Fruit fly (Drosophila melanogaster): ENCODE data around the gene CG3078.

CG3078 gene

dm6 chrX:2259763-2260162, at the start of gene CG3078:
Gene CG3078, minus strand, starts transcription at chrX:2259863.
- no peak for TF ChIP-seq Sox14 (GFP tag; optimal IDR thresholded peaks at IDR 0.05)

DNA sequence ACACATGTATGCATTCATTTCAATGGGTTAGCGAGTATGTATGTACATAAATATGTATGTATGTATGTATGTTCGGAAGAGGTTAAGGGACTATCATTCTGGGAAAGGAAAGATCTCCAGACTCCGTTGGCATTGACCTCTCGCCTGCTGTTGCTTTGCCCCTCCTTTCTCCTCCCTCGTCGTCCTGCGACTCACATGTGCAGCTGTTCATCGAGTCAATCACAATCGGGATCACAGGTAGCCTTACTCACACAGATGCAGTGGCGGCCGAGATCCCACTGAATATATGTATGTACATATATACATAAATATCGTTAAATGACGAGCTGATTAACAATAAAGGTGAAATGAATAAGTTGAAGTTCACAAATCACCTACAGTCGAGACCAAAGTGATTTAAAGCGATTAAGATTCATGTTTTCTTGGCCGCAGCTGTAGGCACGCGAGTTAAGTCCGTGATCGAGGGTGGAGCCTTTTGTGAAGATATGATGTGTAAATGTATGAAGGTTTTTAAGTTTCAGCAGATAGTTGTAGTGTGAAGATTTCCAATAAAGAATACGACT, 48.8 kb upstream of the CG3078 start:
- peak; percentile 13 for TF ChIP-seq Hr39 (GFP tag; optimal IDR thresholded peaks at IDR 0.05)
- no peak for TF ChIP-seq CG11902 (GFP tag; optimal IDR thresholded peaks at IDR 0.05)
- TF ChIP-seq CG15336 (GFP tag; IDR thresholded peaks at IDR 0.05) = no peak
- TF ChIP-seq Sox14 (GFP tag; optimal IDR thresholded peaks at IDR 0.05) = peak; percentile 29
- TF ChIP-seq ss (GFP tag; optimal IDR thresholded peaks at IDR 0.05) = no peak
- peak; percentile 23 for TF ChIP-seq Met (GFP tag; optimal IDR thresholded peaks at IDR 0.05)
- peak; percentile 17 for TF ChIP-seq topi (GFP tag; optimal IDR thresholded peaks at IDR 0.05)
- TF ChIP-seq Ets96B (tag; optimal IDR thresholded peaks at IDR 0.05) = no peak
- no peak for TF ChIP-seq cyc (GFP tag; optimal IDR thresholded peaks at IDR 0.05)
- TF ChIP-seq esn (GFP tag; optimal IDR thresholded peaks at IDR 0.05) = peak; percentile 13
- no peak for TF ChIP-seq CG6163 (GFP tag; IDR thresholded peaks at IDR 0.05)
- no peak for TF ChIP-seq CG6792 (GFP tag; optimal IDR thresholded peaks at IDR 0.05)
- TF ChIP-seq salr (GFP tag; optimal IDR thresholded peaks at IDR 0.05) = no peak
- peak; percentile 5 for TF ChIP-seq CG6808 (GFP tag; optimal IDR thresholded peaks at IDR 0.05)
- TF ChIP-seq CG4318 (GFP tag; optimal IDR thresholded peaks at IDR 0.05) = no peak
- peak; percentile 64 for TF ChIP-seq svp (GFP tag)
- peak; percentile 45 for TF ChIP-seq Eip78C (GFP tag)
- no peak for TF ChIP-seq CG8632 (GFP tag; optimal IDR thresholded peaks at IDR 0.05)
- TF ChIP-seq fkh (GFP tag; optimal IDR thresholded peaks at IDR 0.05) = no peak
- no peak for TF ChIP-seq CG32006 (GFP tag; optimal IDR thresholded peaks at IDR 0.05)

DNA sequence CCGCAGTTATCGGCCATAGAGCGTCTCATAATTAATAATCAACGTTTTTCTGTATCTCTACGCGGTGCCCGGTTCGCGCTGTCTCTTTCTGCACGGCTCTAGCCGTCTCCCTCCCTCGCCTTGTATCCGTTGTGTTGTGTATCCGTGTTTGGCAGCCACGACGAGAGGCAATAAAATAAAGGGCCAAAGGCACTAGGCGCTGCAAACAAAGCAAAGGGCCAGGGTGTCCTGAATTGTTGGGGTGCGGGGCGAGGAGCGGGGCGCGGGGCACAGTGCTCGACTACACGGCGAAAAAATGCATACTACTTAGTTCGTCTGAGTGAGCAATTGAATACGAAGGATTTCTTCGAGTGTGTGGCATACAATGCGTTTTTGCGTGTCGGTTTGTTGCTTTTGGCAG, 47.9 kb upstream of the CG3078 start:
- peak; percentile 33 for TF ChIP-seq CG1621 (tag; optimal IDR thresholded peaks at IDR 0.05)
- no peak for TF ChIP-seq Met (GFP tag; optimal IDR thresholded peaks at IDR 0.05)
- peak; percentile 15 for TF ChIP-seq CG3032 (tag; optimal IDR thresholded peaks at IDR 0.05)
- TF ChIP-seq ss (GFP tag; optimal IDR thresholded peaks at IDR 0.05) = peak; percentile 13 to 45
- peak; percentile 46 for TF ChIP-seq dsx (GFP tag; optimal IDR thresholded peaks at IDR 0.05; ENCODE audit: poor library complexity, severe bottlenecking)
- no peak for TF ChIP-seq CG6163 (GFP tag; IDR thresholded peaks at IDR 0.05)
- TF ChIP-seq CG32006 (GFP tag; optimal IDR thresholded peaks at IDR 0.05) = peak; percentile 6
- TF ChIP-seq Ets96B (tag; optimal IDR thresholded peaks at IDR 0.05) = peak; percentile 1

DNA sequence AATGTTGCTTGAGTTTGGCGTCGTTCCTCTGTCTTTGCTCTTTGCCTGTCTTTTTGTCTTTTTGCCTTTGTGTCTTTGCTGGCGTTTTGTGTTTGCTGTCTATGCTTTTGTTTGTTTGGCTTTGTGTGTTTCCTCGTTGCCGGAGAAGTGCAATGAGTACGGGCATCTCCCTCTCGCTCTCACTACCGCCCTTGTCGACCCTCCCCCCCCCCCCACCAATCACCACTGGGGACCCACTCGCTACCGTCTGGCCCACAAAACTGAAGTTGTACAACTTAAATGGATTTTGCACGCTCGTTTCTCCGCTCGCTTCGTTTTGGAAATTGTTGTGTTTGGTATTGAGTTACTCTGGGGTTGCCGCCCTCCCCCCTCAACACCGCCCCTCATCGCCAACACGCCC, 47.1 kb upstream of the CG3078 start:
- TF ChIP-seq pdm3 (GFP tag; optimal IDR thresholded peaks at IDR 0.05) (no peak), dsx (GFP tag; optimal IDR thresholded peaks at IDR 0.05; ENCODE audit: poor library complexity, severe bottlenecking) (no peak), acj6 (GFP tag; optimal IDR thresholded peaks at IDR 0.05) (no peak), Hr38 (GFP tag; optimal IDR thresholded peaks at IDR 0.05) (no peak), Sox14 (GFP tag; optimal IDR thresholded peaks at IDR 0.05) (no peak), Smox (GFP tag; optimal IDR thresholded peaks at IDR 0.05) (no peak), CG9139 (GFP tag; optimal IDR thresholded peaks at IDR 0.05) (no peak), CG11294 (GFP tag; IDR thresholded peaks at IDR 0.05) (no peak), CG6792 (GFP tag; optimal IDR thresholded peaks at IDR 0.05) (no peak), svp (GFP tag) (no peak), CG31627 (GFP tag; optimal IDR thresholded peaks at IDR 0.05) (no peak), Hr4 (GFP tag; optimal IDR thresholded peaks at IDR 0.05) (no peak), CG16779 (tag; optimal IDR thresholded peaks at IDR 0.05) (no peak), Lpt (GFP tag; optimal IDR thresholded peaks at IDR 0.05) (no peak), ss (GFP tag; optimal IDR thresholded peaks at IDR 0.05) (no peak), Ets21C (GFP tag; optimal IDR thresholded peaks at IDR 0.05) (no peak), CG6854 (GFP tag; optimal IDR thresholded peaks at IDR 0.05) (no peak)
